Worm (Caenorhabditis elegans): Measurements from ENCODE around the gene F16B4.6.

F16B4.6 gene

DNA sequence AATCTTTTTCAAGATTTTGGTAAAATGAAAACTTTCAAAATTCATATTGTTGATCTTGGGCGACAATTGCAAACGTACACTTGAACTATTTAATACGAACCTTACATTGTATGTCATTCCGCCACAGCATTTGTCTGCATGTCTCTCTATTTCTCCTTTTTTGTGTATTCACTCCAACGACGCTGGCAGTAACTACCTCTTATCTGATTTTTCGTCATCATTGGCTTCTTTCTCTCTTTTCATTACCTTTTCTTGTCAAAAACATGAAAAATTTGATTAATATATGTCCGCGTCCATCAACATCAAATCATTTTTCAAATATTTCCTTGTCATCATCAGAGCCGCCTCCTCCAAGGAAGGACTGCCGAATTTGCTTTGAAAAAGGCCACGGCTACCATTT lies 23.1 kb downstream of the F16B4.6 start, which contains the start of gene nhr-177:
Gene nhr-177, plus strand, starts transcription at position 167 of the 400 bp plus-strand sequence.
- TF ChIP-seq ztf-1 (GFP tag; conservative IDR thresholded peaks at IDR 0.05) (no peak), sma-9 (GFP tag; optimal IDR thresholded peaks at IDR 0.05) (peak; percentile 10), sma-9 (tag; optimal IDR thresholded peaks at IDR 0.05) (no peak), unc-55 (GFP tag; optimal IDR thresholded peaks at IDR 0.05) (no peak), Y55F3AM.14 (GFP tag; optimal IDR thresholded peaks at IDR 0.05) (no peak), fos-1 (tag; optimal IDR thresholded peaks at IDR 0.05) (peak; percentile 85), skn-1 (tag; optimal IDR thresholded peaks at IDR 0.05) (peak; percentile 32), crh-2 (tag; optimal IDR thresholded peaks at IDR 0.05) (peak; percentile 46), ceh-16 (tag; optimal IDR thresholded peaks at IDR 0.05) (peak; percentile 37), mbf-1 (tag; optimal IDR thresholded peaks at IDR 0.05) (no peak), mdl-1 (tag; optimal IDR thresholded peaks at IDR 0.05) (no peak), ztf-4 (tag; optimal IDR thresholded peaks at IDR 0.05) (no peak), elt-1 (tag; optimal IDR thresholded peaks at IDR 0.05) (no peak), egl-27 (tag; optimal IDR thresholded peaks at IDR 0.05) (no peak), peb-1 (tag; optimal IDR thresholded peaks at IDR 0.05) (no peak), lin-13 (GFP tag; optimal IDR thresholded peaks at IDR 0.05) (no peak)

- no peak for TF ChIP-seq nhr-23 (tag; optimal IDR thresholded peaks at IDR 0.05)
- TF ChIP-seq mbf-1 (tag; optimal IDR thresholded peaks at IDR 0.05): no peak
- no peak for TF ChIP-seq lin-13 (GFP tag; optimal IDR thresholded peaks at IDR 0.05)
- TF ChIP-seq ztf-1 (GFP tag; conservative IDR thresholded peaks at IDR 0.05): no peak
- no peak for TF ChIP-seq ceh-82 (tag; optimal IDR thresholded peaks at IDR 0.05)
- no peak for TF ChIP-seq snpc-4 (tag; optimal IDR thresholded peaks at IDR 0.05)
- TF ChIP-seq Y55F3AM.14 (GFP tag; optimal IDR thresholded peaks at IDR 0.05): no peak
- no peak for TF ChIP-seq sma-9 (GFP tag; optimal IDR thresholded peaks at IDR 0.05)
- no peak for TF ChIP-seq sma-9 (tag; optimal IDR thresholded peaks at IDR 0.05)
- TF ChIP-seq skn-1 (tag; optimal IDR thresholded peaks at IDR 0.05): no peak
- TF ChIP-seq dmd-4 (tag; optimal IDR thresholded peaks at IDR 0.05): no peak
- TF ChIP-seq alr-1 (tag; optimal IDR thresholded peaks at IDR 0.05): no peak
- no peak for TF ChIP-seq nhr-237 (tag; optimal IDR thresholded peaks at IDR 0.05)
- no peak for TF ChIP-seq ztf-11 (tag; optimal IDR thresholded peaks at IDR 0.05)
- TF ChIP-seq gmeb-1 (tag; optimal IDR thresholded peaks at IDR 0.05): no peak
- no peak for TF ChIP-seq crh-2 (tag; optimal IDR thresholded peaks at IDR 0.05)
- TF ChIP-seq egl-27 (tag; optimal IDR thresholded peaks at IDR 0.05): no peak
These were observed 24.6 kb downstream of the F16B4.6 start for ce11 chrV:1611570-1611969.

DNA sequence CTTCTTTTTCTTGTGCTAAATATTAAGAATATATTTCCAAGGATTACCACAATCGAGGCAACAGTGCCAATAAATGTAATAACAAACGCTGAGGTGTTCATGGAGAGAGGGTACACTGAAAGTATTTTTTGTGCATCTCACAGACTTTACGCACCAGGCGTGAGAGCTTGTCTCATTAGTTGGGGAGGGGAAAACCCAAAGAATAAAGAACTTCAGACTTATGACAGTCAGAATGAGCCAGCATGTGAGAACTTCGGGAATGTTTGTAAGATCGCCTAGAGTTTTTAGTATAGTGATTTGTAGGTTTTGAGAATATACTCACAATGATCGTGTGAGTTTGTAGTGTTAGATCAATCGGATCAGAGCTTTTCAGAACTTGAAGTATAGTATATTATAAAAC lies 27.7 kb downstream of the F16B4.6 start, which contains the start of gene srbc-41:
Gene srbc-41, minus strand, starts transcription at position 101 of the 400 bp plus-strand sequence.
- TF ChIP-seq nhr-237 (tag; optimal IDR thresholded peaks at IDR 0.05) (no peak), alr-1 (tag; optimal IDR thresholded peaks at IDR 0.05) (no peak), snpc-4 (tag; optimal IDR thresholded peaks at IDR 0.05) (no peak), unc-62 (GFP tag; optimal IDR thresholded peaks at IDR 0.05) (no peak), elt-3 (tag; optimal IDR thresholded peaks at IDR 0.05) (no peak), ZK546.5 (tag; optimal IDR thresholded peaks at IDR 0.05) (no peak), nhr-10 (tag; optimal IDR thresholded peaks at IDR 0.05) (no peak), lin-11 (tag; optimal IDR thresholded peaks at IDR 0.05) (no peak), C34F6.9 (tag; optimal IDR thresholded peaks at IDR 0.05) (no peak)

DNA sequence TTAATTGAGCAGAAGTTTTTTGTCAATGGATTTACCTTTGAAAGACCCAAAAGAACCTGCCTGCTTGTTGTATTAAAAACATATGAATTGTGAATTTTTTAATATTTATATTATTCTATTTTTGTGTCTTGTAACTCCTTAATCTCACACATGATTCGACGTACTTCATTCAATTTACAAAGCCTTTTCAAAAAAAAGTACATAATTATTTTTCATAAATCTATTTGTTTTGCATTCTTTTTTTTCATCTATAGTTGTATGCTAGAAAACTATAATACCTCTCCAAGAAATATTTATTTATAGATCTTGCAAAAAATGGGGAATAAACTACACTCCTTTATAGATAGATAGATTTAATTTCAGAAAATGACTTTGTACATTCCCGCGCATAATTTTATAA lies 31.8 kb downstream of the F16B4.6 start, which contains the start of gene nhr-179:
Gene nhr-179, minus strand, starts transcription at position 101 of the 400 bp plus-strand sequence.
- TF ChIP-seq nhr-12 (tag; optimal IDR thresholded peaks at IDR 0.05) (no peak), sma-3 (GFP tag; optimal IDR thresholded peaks at IDR 0.05) (no peak), snpc-4 (tag; optimal IDR thresholded peaks at IDR 0.05) (no peak), nhr-77 (tag; optimal IDR thresholded peaks at IDR 0.05) (no peak), nhr-25 (tag; optimal IDR thresholded peaks at IDR 0.05) (no peak), mbf-1 (tag; optimal IDR thresholded peaks at IDR 0.05) (no peak), lin-11 (tag; optimal IDR thresholded peaks at IDR 0.05) (no peak), unc-39 (tag; optimal IDR thresholded peaks at IDR 0.05) (no peak), C34F6.9 (tag; optimal IDR thresholded peaks at IDR 0.05) (no peak), blmp-1 (tag; optimal IDR thresholded peaks at IDR 0.05; ENCODE audit: insufficient read depth) (no peak), ceh-16 (tag; optimal IDR thresholded peaks at IDR 0.05) (no peak), mdl-1 (tag; optimal IDR thresholded peaks at IDR 0.05) (no peak), nhr-11 (tag; optimal IDR thresholded peaks at IDR 0.05) (no peak), skn-1 (tag; optimal IDR thresholded peaks at IDR 0.05) (no peak), ztf-4 (tag; optimal IDR thresholded peaks at IDR 0.05) (no peak), mab-5 (tag; optimal IDR thresholded peaks at IDR 0.05) (no peak), lin-39 (tag; optimal IDR thresholded peaks at IDR 0.05) (no peak), F13H6.1 (tag; optimal IDR thresholded peaks at IDR 0.05) (no peak), sma-9 (GFP tag; optimal IDR thresholded peaks at IDR 0.05) (no peak), sma-9 (tag; optimal IDR thresholded peaks at IDR 0.05) (no peak), ZK546.5 (tag; optimal IDR thresholded peaks at IDR 0.05) (no peak)
